Worm (Caenorhabditis elegans) whole organism, L3 larva: ENCODE data around the gene str-84.

ENCODE experiments used
- ama-1 ChIP-seq: fragments of 150-350 bp; optimal IDR thresholded peaks from 2 replicates; lab custom pipeline; 2018
- ceh-9 ChIP-seq: sonication (generic microtip); optimal IDR thresholded peaks from 2 replicates; lab custom pipeline; 2018; ENCODE audit warnings: missing biosample characterization, missing genetic modification characterization
- skn-1 ChIP-seq: fragments of 150-350 bp; optimal IDR thresholded peaks from 2 replicates; lab custom pipeline; 2014; ENCODE audit warnings: missing biosample characterization, missing genetic modification characterization
- ztf-4 ChIP-seq: fragments of 150-350 bp; optimal IDR thresholded peaks from 2 replicates; lab custom pipeline; 2014; ENCODE audit warnings: missing biosample characterization, missing genetic modification characterization

ce11 chrV:9016479-9016878 is 35.7 kb upstream of the str-84 start, which contains the start of gene oac-40:
- TF ChIP-seq skn-1 (tag; lab: Kevin White, UChicago) (no peak), ztf-4 (tag; lab: Kevin White, UChicago) (no peak), ama-1 (lab: Kevin White, UChicago) (no peak), ceh-9 (no peak)
